Fruit fly (Drosophila melanogaster) whole organism: ENCODE data around the gene EMC2A.

Experiments used
- Dll ChIP-seq: fragments of >200 bp; optimal IDR thresholded peaks from 2 replicates; lab custom pipeline; 2017
- EcR ChIP-seq, 2 experiments: fragments of >200 bp; optimal IDR thresholded peaks; 2 replicates each; lab custom pipeline; 2017; ENCODE audit warnings: missing biosample characterization in 2 of 2, missing genetic modification characterization in 2 of 2, missing genetic modification reagents in 2 of 2
- pan ChIP-seq: fragments of >200 bp; optimal IDR thresholded peaks from 2 replicates; lab custom pipeline; 2017
- psq ChIP-seq: fragments of >200 bp; optimal IDR thresholded peaks from 2 replicates; lab custom pipeline; 2017

dm6 chr3R:17003468-17003867 lies 7.6 kb upstream of the EMC2A start:
- TF ChIP-seq psq (lab: Kevin White, UChicago) = no peak
- no peak for TF ChIP-seq Dll
- no peak for TF ChIP-seq EcR (GFP tag; optimal IDR thresholded peaks at IDR 0.05; lab: Kevin White, UChicago)
- no peak for TF ChIP-seq pan (lab: Kevin White, UChicago)
